Worm (Caenorhabditis elegans) whole organism, early embryonic: Measurements from ENCODE around the gene sdz-12.

Experiments used
- B0310.2 ChIP-seq: sonication (generic microtip); optimal IDR thresholded peaks from 2 replicates; lab custom pipeline; 2016; ENCODE audit warnings: mild to moderate bottlenecking, missing genetic modification characterization, missing compliant biosample characterization
- F13C5.2 ChIP-seq: sonication (generic microtip); optimal IDR thresholded peaks from 2 replicates; lab custom pipeline; 2017; ENCODE audit warnings: mild to moderate bottlenecking, missing genetic modification characterization, inconsistent platforms, missing compliant biosample characterization
- ama-1 ChIP-seq: fragments of 150-350 bp; optimal IDR thresholded peaks from 2 replicates; lab custom pipeline; 2014
- ceh-13 ChIP-seq: fragments of 200-800 bp; sonication (Bioruptor generic); optimal IDR thresholded peaks from 2 replicates; lab custom pipeline; 2018; ENCODE audit warnings: mild to moderate bottlenecking, missing genetic modification characterization, missing compliant biosample characterization
- ceh-36 ChIP-seq: sonication (generic microtip); optimal IDR thresholded peaks from 2 replicates; lab custom pipeline; 2016; ENCODE audit warnings: missing genetic modification characterization, inconsistent platforms, missing compliant biosample characterization
- ets-7 ChIP-seq: sonication (generic microtip); optimal IDR thresholded peaks from 2 replicates; lab custom pipeline; 2016; ENCODE audit warnings: missing genotype, missing genetic modification characterization, missing compliant biosample characterization
- flt-1 ChIP-seq: fragments of 200-800 bp; sonication (Bioruptor generic); IDR thresholded peaks from 2 replicates; pipeline ENCODE4 v1.3.6; 2022; ENCODE audit warnings: missing genetic modification characterization, missing compliant biosample characterization
- hmbx-1 ChIP-seq: sonication (generic microtip); optimal IDR thresholded peaks from 2 replicates; lab custom pipeline; 2016; ENCODE audit warnings: mild to moderate bottlenecking, missing genetic modification characterization, missing compliant biosample characterization
- hnd-1 ChIP-seq: sonication (generic microtip); optimal IDR thresholded peaks from 2 replicates; lab custom pipeline; 2016; ENCODE audit warnings: missing genetic modification characterization, missing compliant biosample characterization
- pes-1 ChIP-seq: fragments of 200-800 bp; sonication (Bioruptor generic); IDR thresholded peaks from 2 replicates; pipeline ENCODE4 v1.3.6; 2022; ENCODE audit warnings: missing genetic modification reagents, missing genetic modification characterization, missing compliant biosample characterization
- sea-1 ChIP-seq: fragments of 200-800 bp; sonication (Bioruptor generic); conservative IDR thresholded peaks from 2 replicates; pipeline ENCODE4 v1.3.6; 2022; ENCODE audit warnings: missing genetic modification characterization, missing compliant biosample characterization
- tbx-11 ChIP-seq: fragments of 200-800 bp; sonication (Bioruptor generic); IDR thresholded peaks from 2 replicates; pipeline ENCODE4 v1.3.6; 2022; ENCODE audit warnings: missing genetic modification characterization, missing compliant biosample characterization
- tbx-37 ChIP-seq: fragments of 200-800 bp; sonication (Bioruptor generic); conservative IDR thresholded peaks from 2 replicates; pipeline ENCODE4 v1.3.6; 2022; ENCODE audit warnings: missing genetic modification reagents, missing genetic modification characterization, missing compliant biosample characterization

- TF ChIP-seq ama-1 (lab: Kevin White, UChicago) = no peak
- no peak for TF ChIP-seq ets-7 (tag; lab: Kevin White, UChicago)
- TF ChIP-seq hmbx-1 = no peak
- TF ChIP-seq B0310.2 (tag; lab: Kevin White, UChicago) = no peak
- TF ChIP-seq F13C5.2 (tag; lab: Kevin White, UChicago) = no peak
- TF ChIP-seq hnd-1 (tag; lab: Kevin White, UChicago) = no peak
- no peak for TF ChIP-seq tbx-11 (GFP tag; lab: Robert Waterston, UW)
- no peak for TF ChIP-seq sea-1 (GFP tag; lab: Robert Waterston, UW)
- TF ChIP-seq tbx-37 (GFP tag; lab: Robert Waterston, UW) = no peak
- TF ChIP-seq ceh-13 = no peak
- TF ChIP-seq ceh-36 (tag; lab: Kevin White, UChicago) = no peak
- no peak for TF ChIP-seq flt-1
- no peak for TF ChIP-seq pes-1 (GFP tag; lab: Robert Waterston, UW)
These were observed 22.4 kb downstream of the sdz-12 start, which contains the start of gene srx-110 for ce11 chrII:3709255-3709654.
